Worm (Caenorhabditis elegans) whole organism, L2 larva: ENCODE data around the gene msp-40.
A peak's percentile ranks its signal among the peaks of the same experiment; 100 is the strongest.
"Not testable (repeated sequence)": the region's sequence is repeated elsewhere in the genome, so short reads cannot be mapped to it uniquely, and the experiment has no call there.

Experiments used
- C34F6.9 ChIP-seq: fragments of 150-350 bp; optimal IDR thresholded peaks from 2 replicates; lab custom pipeline; 2014; ENCODE audit warnings: missing biosample characterization, missing genetic modification characterization
- R02D3.7 ChIP-seq: fragments of 150-350 bp; optimal IDR thresholded peaks from 2 replicates; lab custom pipeline; 2014; ENCODE audit warnings: missing biosample characterization, missing genetic modification characterization
- Y55F3AM.14 ChIP-seq: fragments of 200-800 bp; sonication (Bioruptor generic); optimal IDR thresholded peaks from 2 replicates; lab custom pipeline; 2018; ENCODE audit warnings: mild to moderate bottlenecking, missing genetic modification characterization, missing compliant biosample characterization
- alr-1 ChIP-seq: fragments of 150-350 bp; optimal IDR thresholded peaks from 2 replicates; lab custom pipeline; 2014; ENCODE audit warnings: missing biosample characterization, missing genetic modification characterization
- aly-2 ChIP-seq: fragments of 150-350 bp; optimal IDR thresholded peaks from 2 replicates; lab custom pipeline; 2014; ENCODE audit warnings: missing biosample characterization, missing genetic modification characterization
- ama-1 ChIP-seq: fragments of 150-350 bp; optimal IDR thresholded peaks from 2 replicates; lab custom pipeline; 2018; ENCODE audit warnings: inconsistent platforms
- blmp-1 ChIP-seq: sonication (generic microtip); optimal IDR thresholded peaks from 2 replicates; lab custom pipeline; 2017; ENCODE audit warnings: missing genetic modification characterization, mild to moderate bottlenecking, missing compliant biosample characterization, antibody characterized with exemption, moderate library complexity; ENCODE audit not compliant: insufficient read depth
- ceh-16 ChIP-seq: fragments of 150-350 bp; optimal IDR thresholded peaks from 2 replicates; lab custom pipeline; 2014; ENCODE audit warnings: missing biosample characterization, missing genetic modification characterization
- ceh-82 ChIP-seq: fragments of 150-350 bp; optimal IDR thresholded peaks from 2 replicates; lab custom pipeline; 2014; ENCODE audit warnings: missing biosample characterization, missing genetic modification characterization
- crh-2 ChIP-seq: sonication (generic microtip); optimal IDR thresholded peaks from 2 replicates; lab custom pipeline; 2017; ENCODE audit warnings: missing biosample characterization, missing genetic modification characterization
- dmd-4 ChIP-seq: sonication (generic microtip); optimal IDR thresholded peaks from 2 replicates; lab custom pipeline; 2017; ENCODE audit warnings: missing biosample characterization, missing genetic modification characterization
- elt-1 ChIP-seq: fragments of 150-350 bp; optimal IDR thresholded peaks from 2 replicates; lab custom pipeline; 2014; ENCODE audit warnings: missing biosample characterization, missing genetic modification characterization
- elt-3 ChIP-seq: sonication (generic microtip); optimal IDR thresholded peaks from 2 replicates; lab custom pipeline; 2017; ENCODE audit warnings: missing biosample characterization, missing genetic modification characterization
- fos-1 ChIP-seq: fragments of 150-350 bp; optimal IDR thresholded peaks from 2 replicates; lab custom pipeline; 2014; ENCODE audit warnings: missing biosample characterization, missing genetic modification characterization
- gmeb-1 ChIP-seq: fragments of 150-350 bp; optimal IDR thresholded peaks from 2 replicates; lab custom pipeline; 2014; ENCODE audit warnings: missing biosample characterization, missing genetic modification characterization
- lin-11 ChIP-seq: fragments of 150-350 bp; sonication (generic microtip); optimal IDR thresholded peaks from 2 replicates; lab custom pipeline; 2014; ENCODE audit warnings: missing biosample characterization, missing genetic modification characterization, inconsistent platforms, mixed read lengths
- mab-5 ChIP-seq: fragments of 150-350 bp; optimal IDR thresholded peaks from 2 replicates; lab custom pipeline; 2014; ENCODE audit warnings: missing biosample characterization, missing genetic modification characterization
- nhr-10 ChIP-seq: sonication (generic microtip); optimal IDR thresholded peaks from 2 replicates; lab custom pipeline; 2017; ENCODE audit warnings: missing biosample characterization, missing genetic modification characterization
- nhr-129 ChIP-seq: fragments of 150-350 bp; optimal IDR thresholded peaks from 2 replicates; lab custom pipeline; 2014; ENCODE audit warnings: missing biosample characterization, missing genetic modification characterization
- nhr-21 ChIP-seq: fragments of 150-350 bp; optimal IDR thresholded peaks from 2 replicates; lab custom pipeline; 2014; ENCODE audit warnings: missing biosample characterization, missing genetic modification characterization
- nhr-237 ChIP-seq: fragments of 150-350 bp; optimal IDR thresholded peaks from 2 replicates; lab custom pipeline; 2014; ENCODE audit warnings: missing biosample characterization, missing genetic modification characterization
- nhr-25 ChIP-seq: fragments of 150-350 bp; sonication (generic microtip); optimal IDR thresholded peaks from 3 replicates; lab custom pipeline; 2014; ENCODE audit warnings: missing biosample characterization, missing genetic modification characterization
- nhr-6 ChIP-seq: fragments of 150-350 bp; optimal IDR thresholded peaks from 2 replicates; lab custom pipeline; 2014; ENCODE audit warnings: missing biosample characterization, missing genetic modification characterization
- peb-1 ChIP-seq: fragments of 150-350 bp; optimal IDR thresholded peaks from 2 replicates; lab custom pipeline; 2014; ENCODE audit warnings: missing biosample characterization, missing genetic modification characterization
- sma-3 ChIP-seq: sonication (generic microtip); optimal IDR thresholded peaks from 2 replicates; lab custom pipeline; 2016; ENCODE audit warnings: missing genetic modification reagents, missing genetic modification characterization, missing compliant biosample characterization
- sma-9 ChIP-seq, 2 experiments: fragments of 150-350 bp in 1 of 2; sonication (generic microtip) in 1 of 2; optimal IDR thresholded peaks; 2 replicates each; lab custom pipeline; 2014 to 2016; ENCODE audit warnings: missing genetic modification characterization in 2 of 2, mild to moderate bottlenecking in 1 of 2, missing biosample characterization in 1 of 2, missing compliant biosample characterization in 1 of 2, missing genetic modification reagents in 1 of 2, moderate library complexity in 1 of 2
- snpc-4 ChIP-seq: fragments of 150-350 bp; optimal IDR thresholded peaks from 2 replicates; lab custom pipeline; 2014; ENCODE audit warnings: missing biosample characterization, missing genetic modification characterization
- unc-62 ChIP-seq: fragments of 150-350 bp; optimal IDR thresholded peaks from 2 replicates; lab custom pipeline; 2014; ENCODE audit warnings: missing biosample characterization, missing genetic modification reagents, missing genetic modification characterization
- ztf-1 ChIP-seq: fragments of 200-800 bp; sonication (Bioruptor generic); conservative IDR thresholded peaks from 2 replicates; pipeline ENCODE4 v1.3.6; 2022; ENCODE audit warnings: missing genetic modification characterization, missing compliant biosample characterization
- ztf-11 ChIP-seq: sonication (generic microtip); optimal IDR thresholded peaks from 2 replicates; lab custom pipeline; 2017; ENCODE audit warnings: missing biosample characterization, missing genetic modification characterization
- ztf-4 ChIP-seq: fragments of 150-350 bp; optimal IDR thresholded peaks from 2 replicates; lab custom pipeline; 2014; ENCODE audit warnings: missing biosample characterization, missing genetic modification characterization

The msp-40 gene

ce11 chrII:4857086-4857485 lies 31.9 kb downstream of the msp-40 start:
- no peak for TF ChIP-seq C34F6.9
- peak; percentile 94 for TF ChIP-seq fos-1 (tag; lab: Kevin White, UChicago)
- TF ChIP-seq nhr-10 = no peak
- TF ChIP-seq crh-2 (tag; lab: Kevin White, UChicago) = peak; percentile 32
- TF ChIP-seq nhr-129 (tag; lab: Kevin White, UChicago) = peak; percentile 17
- TF ChIP-seq sma-9 (GFP tag; optimal IDR thresholded peaks at IDR 0.05; lab: Kevin White, UChicago) = peak; percentile 18
- TF ChIP-seq sma-9 (tag; optimal IDR thresholded peaks at IDR 0.05; lab: Kevin White, UChicago) = no peak

ce11 chrII:4857873-4858364 lies 32.7 kb downstream of the msp-40 start, which contains the start of gene F11G11.5:
TSS of gene F11G11.5 (plus strand) at chrII:4857923.
- TF ChIP-seq ztf-1 (GFP tag; lab: Robert Waterston, UW) (no peak), gmeb-1 (tag; lab: Kevin White, UChicago) (no peak), lin-11 (tag; lab: Kevin White, UChicago) (no peak), snpc-4 (tag; lab: Kevin White, UChicago) (no peak), ama-1 (lab: Kevin White, UChicago) (peak; percentile 68), ceh-16 (tag; lab: Kevin White, UChicago) (no peak), nhr-21 (tag; lab: Kevin White, UChicago) (no peak), R02D3.7 (tag; lab: Kevin White, UChicago) (no peak), ztf-4 (tag; lab: Kevin White, UChicago) (peak; percentile 33)
- TF ChIP-seq, all 48 proteins: peak for 2

ce11 chrII:4858906-4859411 lies 33.7 kb downstream of the msp-40 start:
- TF ChIP-seq mab-5 (tag; lab: Kevin White, UChicago) (no peak), nhr-237 (no peak), elt-3 (tag; lab: Kevin White, UChicago) (no peak), unc-62 (GFP tag; lab: Kevin White, UChicago) (no peak), nhr-21 (tag; lab: Kevin White, UChicago) (no peak), ama-1 (lab: Kevin White, UChicago) (peak; percentile 59), nhr-25 (tag; lab: Kevin White, UChicago) (no peak), nhr-6 (tag; lab: Kevin White, UChicago) (no peak), peb-1 (tag; lab: Kevin White, UChicago) (no peak), sma-3 (GFP tag; lab: Kevin White, UChicago) (no peak), ztf-4 (tag; lab: Kevin White, UChicago) (peak; percentile 35)

- TF ChIP-seq alr-1, blmp-1, ceh-16 (tag; lab: Kevin White, UChicago): not testable (repeated sequence)
Measured at ce11 chrII:4860260-4860659, 35.0 kb downstream of the msp-40 start, which contains the start of the genes nspd-5 and F11G11.4. TSS of gene nspd-5 (minus strand) at chrII:4860360. TSS of gene F11G11.4 (plus strand) at chrII:4860594.

ce11 chrII:4863357-4863756 lies 38.1 kb downstream of the msp-40 start, which contains the start of the genes mpst-4 and F11G11.14:
TSS of gene mpst-4 (minus strand) at chrII:4863457.
TSS of gene F11G11.14 (plus strand) at chrII:4863681.
- TF ChIP-seq dmd-4 (tag; lab: Kevin White, UChicago) (no peak), ztf-11 (tag; lab: Kevin White, UChicago) (no peak), snpc-4 (tag; lab: Kevin White, UChicago) (no peak), blmp-1 (tag; lab: Kevin White, UChicago) (no peak), Y55F3AM.14 (GFP tag; lab: Kevin White, UChicago) (no peak), nhr-25 (tag; lab: Kevin White, UChicago) (no peak), gmeb-1 (tag; lab: Kevin White, UChicago) (no peak), elt-3 (tag; lab: Kevin White, UChicago) (no peak), lin-11 (tag; lab: Kevin White, UChicago) (no peak), nhr-21 (tag; lab: Kevin White, UChicago) (no peak), aly-2 (no peak), elt-1 (tag; lab: Kevin White, UChicago) (no peak), sma-3 (GFP tag; lab: Kevin White, UChicago) (no peak), fos-1 (tag; lab: Kevin White, UChicago) (no peak), ceh-82 (tag; lab: Kevin White, UChicago) (no peak)
